Worm (Caenorhabditis elegans): ENCODE measurements around the gene K08F9.3.

K08F9.3 gene

DNA sequence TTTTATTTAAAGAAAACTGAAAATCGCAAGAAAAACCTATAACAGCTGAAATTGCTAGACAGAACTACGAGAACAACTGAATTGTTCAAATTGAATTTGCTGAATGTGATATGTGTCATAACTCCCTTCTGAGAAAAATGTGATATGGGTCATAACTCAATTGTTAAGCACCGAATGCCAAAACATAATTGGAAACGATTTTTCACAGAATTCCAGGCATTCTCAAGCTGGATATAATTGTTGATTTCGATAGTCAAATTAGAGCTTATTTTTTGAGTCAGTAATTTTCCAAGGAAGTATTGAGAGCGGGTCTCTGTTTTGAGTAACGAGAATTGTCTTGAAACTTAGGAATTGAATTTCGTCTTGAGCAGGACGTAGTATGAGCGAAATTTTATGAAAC, 41.6 kb downstream of the K08F9.3 start:
- TF ChIP-seq daf-12 (tag; optimal IDR thresholded peaks at IDR 0.05) (no peak), nhr-11 (tag; optimal IDR thresholded peaks at IDR 0.05) (peak; percentile 5)

DNA sequence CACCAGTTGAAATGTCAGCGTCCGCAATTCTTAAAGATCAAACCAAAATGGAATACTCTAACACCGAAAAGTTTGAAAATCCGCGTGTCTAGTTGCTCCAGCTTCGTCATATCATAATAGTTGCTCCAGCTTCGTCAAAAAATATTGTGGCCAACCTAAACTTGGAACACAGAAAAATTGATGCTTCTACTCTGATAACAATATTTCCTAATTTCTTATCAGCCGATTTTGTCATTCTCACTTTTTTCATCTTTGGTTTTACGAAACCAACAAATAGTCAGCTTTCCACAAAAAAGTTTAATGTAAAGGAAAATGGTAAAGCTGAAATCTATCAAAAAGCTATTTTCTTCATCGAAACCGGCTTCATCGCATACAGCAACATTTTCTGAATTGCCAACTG, 42.1 kb downstream of the K08F9.3 start, which contains the start of gene fbxa-84:
Gene fbxa-84 (plus strand): TSS at position 34 of the 400 bp plus-strand sequence.
- TF ChIP-seq elt-2 (tag; optimal IDR thresholded peaks at IDR 0.05) (peak; percentile 54), jun-1 (tag; optimal IDR thresholded peaks at IDR 0.05) (no peak), nhr-12 (tag; optimal IDR thresholded peaks at IDR 0.05) (no peak)

DNA sequence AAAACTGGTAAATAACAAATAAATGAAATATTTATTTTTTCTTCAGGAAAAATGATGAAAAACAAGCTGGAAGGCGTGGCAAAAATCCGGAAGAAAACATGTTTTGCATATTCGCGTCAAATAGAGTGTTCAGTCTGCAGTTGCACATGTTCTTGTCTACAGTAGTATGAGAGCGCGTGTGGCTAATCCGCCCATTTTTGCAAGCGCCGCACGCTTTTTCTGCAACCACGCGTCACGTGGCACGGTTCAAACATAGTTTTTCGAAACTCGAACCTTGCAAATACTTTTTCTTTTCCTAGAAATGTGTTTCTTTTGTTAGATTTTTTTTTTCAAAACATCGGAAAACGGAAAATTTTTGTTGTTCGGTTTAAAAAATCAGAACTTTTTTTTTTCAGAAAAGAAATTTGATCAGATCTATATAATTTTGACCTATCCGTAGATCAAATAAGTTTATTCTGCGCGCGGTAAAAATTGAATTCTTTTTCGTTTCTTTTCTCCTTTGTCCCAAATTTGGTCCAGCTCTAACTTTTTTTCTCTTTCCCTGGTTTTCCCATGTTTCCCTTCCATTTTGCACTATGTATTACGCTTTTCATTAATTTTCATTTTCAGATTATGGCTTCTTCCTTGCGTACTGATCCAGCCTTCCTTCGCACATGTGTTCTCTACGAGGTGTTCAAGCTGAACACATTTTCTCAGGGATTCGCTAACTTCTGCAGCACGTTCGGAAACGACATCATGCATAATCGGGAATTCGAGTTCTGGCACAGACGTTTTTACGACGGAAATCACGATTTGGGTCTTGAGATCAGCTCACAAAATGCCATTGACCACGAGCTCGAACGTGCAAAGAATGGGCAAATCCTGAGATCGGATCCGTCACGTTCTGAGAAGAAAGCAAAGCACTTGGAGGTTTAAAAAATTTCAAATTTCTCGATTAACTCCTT, 44.0 kb downstream of the K08F9.3 start, which contains the start of gene Y75B12B.1:
Gene Y75B12B.1 (plus strand): TSS at position 603 of the 944 bp plus-strand sequence.
- TF ChIP-seq ama-1 (optimal IDR thresholded peaks at IDR 0.05) (no peak), egl-5 (tag; optimal IDR thresholded peaks at IDR 0.05) (no peak), fkh-2 (tag; optimal IDR thresholded peaks at IDR 0.05) (no peak), nhr-237 (tag; optimal IDR thresholded peaks at IDR 0.05) (no peak), jun-1 (tag; optimal IDR thresholded peaks at IDR 0.05) (no peak), egl-27 (tag; optimal IDR thresholded peaks at IDR 0.05) (no peak), ztf-4 (tag; optimal IDR thresholded peaks at IDR 0.05) (no peak), ceh-82 (tag; optimal IDR thresholded peaks at IDR 0.05) (no peak), nhr-67 (tag; optimal IDR thresholded peaks at IDR 0.05) (no peak), aly-2 (tag; optimal IDR thresholded peaks at IDR 0.05) (no peak), hmg-11 (tag; optimal IDR thresholded peaks at IDR 0.05) (no peak), sea-2 (GFP tag; optimal IDR thresholded peaks at IDR 0.05) (no peak), unc-62 (GFP tag; optimal IDR thresholded peaks at IDR 0.05) (no peak), nhr-28 (tag; optimal IDR thresholded peaks at IDR 0.05) (no peak), nhr-11 (tag; optimal IDR thresholded peaks at IDR 0.05) (no peak), ceh-16 (tag; optimal IDR thresholded peaks at IDR 0.05) (no peak), tbx-2 (tag; optimal IDR thresholded peaks at IDR 0.05) (no peak), lin-39 (tag; optimal IDR thresholded peaks at IDR 0.05) (no peak), skn-1 (tag; optimal IDR thresholded peaks at IDR 0.05) (no peak), nhr-76 (tag; optimal IDR thresholded peaks at IDR 0.05) (no peak)

DNA sequence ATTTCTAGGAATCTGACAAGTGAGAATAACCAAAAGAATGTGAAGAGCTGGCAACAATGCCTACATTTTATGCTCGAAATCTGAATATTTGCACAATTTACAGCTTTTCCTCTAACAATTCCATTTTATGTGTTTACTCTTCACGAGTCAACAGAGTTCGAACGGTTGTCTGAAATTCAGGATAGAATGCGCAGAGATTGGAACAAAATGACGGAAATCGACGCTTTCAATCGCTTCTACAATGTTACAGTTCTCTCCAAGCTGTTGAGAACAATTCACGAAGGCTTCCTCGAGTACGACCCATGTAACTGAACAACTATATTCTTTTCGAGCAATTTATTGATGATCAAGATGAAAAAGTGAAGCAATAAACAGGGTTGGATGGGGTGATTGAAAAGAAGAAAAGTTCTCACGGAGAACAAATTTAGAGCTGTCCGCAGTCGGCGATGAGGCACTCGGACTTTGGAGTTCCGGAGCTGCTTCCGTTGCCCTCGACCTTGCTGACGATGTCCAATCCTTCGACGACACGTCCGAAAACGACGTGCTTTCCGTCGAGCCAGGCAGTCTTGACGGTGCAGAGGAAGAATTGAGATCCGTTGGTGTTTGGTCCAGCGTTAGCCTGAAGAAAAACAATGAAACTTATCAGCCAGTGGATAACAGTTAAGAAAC, 46.0 kb downstream of the K08F9.3 start, which contains the start of gene Y75B12B.3:
Gene Y75B12B.3 (minus strand): TSS at position 21 of the 669 bp plus-strand sequence.
- TF ChIP-seq ceh-28 (tag; optimal IDR thresholded peaks at IDR 0.05), result no peak
- no peak for TF ChIP-seq snpc-4 (tag; optimal IDR thresholded peaks at IDR 0.05)
- TF ChIP-seq nfya-1 (tag; optimal IDR thresholded peaks at IDR 0.05; ENCODE audit: insufficient read depth), result no peak
- no peak for TF ChIP-seq nhr-67 (tag; optimal IDR thresholded peaks at IDR 0.05)
- TF ChIP-seq pha-4 (tag; optimal IDR thresholded peaks at IDR 0.05), result peak; percentile 46
- peak; percentile 31 for TF ChIP-seq nhr-25 (tag; optimal IDR thresholded peaks at IDR 0.05)
- no peak for TF ChIP-seq nhr-23 (tag; optimal IDR thresholded peaks at IDR 0.05)
- no peak for TF ChIP-seq fos-1 (tag; optimal IDR thresholded peaks at IDR 0.05)
- no peak for TF ChIP-seq fkh-10 (GFP tag; optimal IDR thresholded peaks at IDR 0.05)
- no peak for TF ChIP-seq elt-1 (tag; optimal IDR thresholded peaks at IDR 0.05)
- no peak for TF ChIP-seq fkh-2 (tag; optimal IDR thresholded peaks at IDR 0.05)
- TF ChIP-seq unc-39 (tag; optimal IDR thresholded peaks at IDR 0.05), result no peak
- peak; percentile 86 for TF ChIP-seq ama-1 (optimal IDR thresholded peaks at IDR 0.05)

Data from whole organism, L3 larva.